Worm (Caenorhabditis elegans) whole organism, L4 larva: ENCODE measurements around the gene abcf-3.

Experiments
- aly-2 ChIP-seq: sonication (generic microtip); optimal IDR thresholded peaks from 2 replicates; lab custom pipeline; 2018; ENCODE audit warnings: missing biosample characterization, missing genetic modification characterization
- daf-16 ChIP-seq, 3 experiments: sonication (generic microtip); optimal IDR thresholded peaks; 2 replicates each; lab custom pipeline; 2016 to 2017; ENCODE audit warnings: missing genetic modification characterization in 3 of 3, missing genetic modification reagents in 3 of 3, mild to moderate bottlenecking in 2 of 3, missing compliant biosample characterization in 2 of 3, missing biosample characterization in 1 of 3, moderate library complexity in 1 of 3
- dmd-9 ChIP-seq: fragments of 200-800 bp; sonication (Bioruptor generic); IDR thresholded peaks from 2 replicates; pipeline ENCODE4 v1.3.6; 2022; ENCODE audit warnings: missing genetic modification reagents, missing genetic modification characterization, missing compliant biosample characterization
- dve-1 ChIP-seq: sonication (generic microtip); optimal IDR thresholded peaks from 2 replicates; lab custom pipeline; 2017; ENCODE audit warnings: antibody characterized with exemption, mild to moderate bottlenecking, missing genetic modification characterization, missing compliant biosample characterization; ENCODE audit not compliant: insufficient read depth
- ztf-11 ChIP-seq: fragments of 150-350 bp; optimal IDR thresholded peaks from 2 replicates; lab custom pipeline; 2014; ENCODE audit warnings: missing biosample characterization, missing genetic modification characterization

DNA sequence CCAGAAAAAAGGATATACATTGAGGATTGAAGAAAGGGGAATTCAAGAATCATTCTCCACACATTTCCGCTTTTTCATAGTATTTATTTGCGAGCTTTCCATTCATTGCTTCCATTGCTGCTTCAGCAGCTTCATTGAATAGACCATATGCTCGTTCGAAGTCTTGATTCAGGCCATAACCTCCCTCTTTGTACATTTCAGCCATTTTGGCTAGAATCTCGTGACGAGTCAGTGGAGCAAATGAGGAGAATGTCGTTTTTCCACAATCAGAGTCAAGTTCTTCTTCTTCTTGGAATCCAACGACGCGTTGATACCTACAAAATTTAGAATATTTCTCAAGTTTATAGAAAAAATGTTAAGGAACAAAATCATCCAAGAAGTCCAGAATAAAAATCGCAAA lies 8.0 kb upstream of the abcf-3 start:
- TF ChIP-seq dmd-9 (no peak), daf-16 (GFP tag; optimal IDR thresholded peaks at IDR 0.05; lab: Kevin White, UChicago) (no peak), daf-16 (tag; optimal IDR thresholded peaks at IDR 0.05; lab: Kevin White, UChicago) (no peak), dve-1 (tag; lab: Kevin White, UChicago) (no peak), ztf-11 (tag; lab: Kevin White, UChicago) (no peak), aly-2 (tag; lab: Kevin White, UChicago) (no peak)
